Worm (Caenorhabditis elegans) whole organism, late embryonic: ENCODE data around the gene W02F12.2.

Source experiments
- T23F11.4 ChIP-seq: fragments of 200-800 bp; sonication (Bioruptor generic); optimal IDR thresholded peaks from 2 replicates; lab custom pipeline; 2018; ENCODE audit warnings: mild to moderate bottlenecking, missing genetic modification characterization, missing compliant biosample characterization
- ama-1 ChIP-seq: fragments of 150-350 bp; optimal IDR thresholded peaks from 2 replicates; lab custom pipeline; 2014
- eyg-1 ChIP-seq: sonication (generic microtip); optimal IDR thresholded peaks from 2 replicates; lab custom pipeline; 2016; ENCODE audit warnings: missing genotype, missing genetic modification characterization, missing compliant biosample characterization
- fkh-10 ChIP-seq: fragments of 150-350 bp; optimal IDR thresholded peaks from 2 replicates; lab custom pipeline; 2014; ENCODE audit warnings: missing biosample characterization, missing genetic modification reagents, missing genetic modification characterization
- nhr-11 ChIP-seq: fragments of 150-350 bp; optimal IDR thresholded peaks from 2 replicates; lab custom pipeline; 2014; ENCODE audit warnings: missing biosample characterization, missing genetic modification characterization
- pha-2 ChIP-seq: sonication (generic microtip); optimal IDR thresholded peaks from 2 replicates; lab custom pipeline; 2017; ENCODE audit warnings: mild to moderate bottlenecking, missing genetic modification characterization, missing compliant biosample characterization
- pha-4 ChIP-seq: fragments of 150-350 bp; optimal IDR thresholded peaks from 2 replicates; lab custom pipeline; 2018; ENCODE audit warnings: missing biosample characterization, missing genetic modification reagents, missing genetic modification characterization
- sox-2 ChIP-seq: fragments of 200-800 bp; sonication (Bioruptor generic); IDR thresholded peaks from 2 replicates; pipeline ENCODE4 v1.3.6; 2022; ENCODE audit warnings: missing genetic modification reagents, missing genetic modification characterization, missing compliant biosample characterization
- tbx-2 ChIP-seq: sonication (generic microtip); optimal IDR thresholded peaks from 2 replicates; lab custom pipeline; 2016; ENCODE audit warnings: missing genetic modification characterization, missing compliant biosample characterization

ce11 chrV:6694668-6695067 is 2.8 kb downstream of the W02F12.2 start, which contains the start of gene W02F12.8:
- TF ChIP-seq fkh-10 (GFP tag; lab: Kevin White, UChicago), result no peak
- TF ChIP-seq ama-1 (lab: Kevin White, UChicago), result no peak
- no peak for TF ChIP-seq nhr-11 (tag; lab: Kevin White, UChicago)
- TF ChIP-seq sox-2 (GFP tag; lab: Robert Waterston, UW), result no peak
- no peak for TF ChIP-seq eyg-1 (tag; lab: Kevin White, UChicago)
- TF ChIP-seq pha-4 (tag; lab: Kevin White, UChicago), result no peak
- TF ChIP-seq T23F11.4 (GFP tag; lab: Kevin White, UChicago), result no peak
- TF ChIP-seq pha-2 (tag; lab: Kevin White, UChicago), result no peak
- no peak for TF ChIP-seq tbx-2 (tag; lab: Kevin White, UChicago)
